Worm (Caenorhabditis elegans) whole organism, late embryonic: ENCODE measurements around the gene Y43F8B.17.

Experiments used
- C38D4.7 ChIP-seq: fragments of 200-800 bp; sonication (Bioruptor generic); optimal IDR thresholded peaks from 2 replicates; lab custom pipeline; 2018; ENCODE audit warnings: mild to moderate bottlenecking, missing genetic modification characterization, moderate library complexity, missing compliant biosample characterization
- Y22D7AL.16 ChIP-seq: sonication (generic microtip); optimal IDR thresholded peaks from 2 replicates; lab custom pipeline; 2016; ENCODE audit warnings: missing genetic modification characterization, missing compliant biosample characterization
- ceh-18 ChIP-seq: sonication (generic microtip); optimal IDR thresholded peaks from 2 replicates; lab custom pipeline; 2016; ENCODE audit warnings: missing genetic modification characterization, missing compliant biosample characterization
- ceh-22 ChIP-seq: sonication (generic microtip); optimal IDR thresholded peaks from 2 replicates; lab custom pipeline; 2017; ENCODE audit warnings: missing biosample characterization, missing genetic modification characterization
- ceh-30 ChIP-seq: fragments of 150-350 bp; optimal IDR thresholded peaks from 2 replicates; lab custom pipeline; 2014; ENCODE audit warnings: missing biosample characterization, missing genetic modification characterization
- ceh-34 ChIP-seq: sonication (generic microtip); optimal IDR thresholded peaks from 2 replicates; lab custom pipeline; 2016; ENCODE audit warnings: mild to moderate bottlenecking, missing genetic modification characterization, missing compliant biosample characterization
- dmd-4 ChIP-seq: sonication (generic microtip); optimal IDR thresholded peaks from 2 replicates; lab custom pipeline; 2016; ENCODE audit warnings: borderline replicate concordance, missing genetic modification characterization, missing compliant biosample characterization
- pqm-1 ChIP-seq: sonication (generic microtip); optimal IDR thresholded peaks from 2 replicates; lab custom pipeline; 2016; ENCODE audit warnings: missing genetic modification characterization, missing compliant biosample characterization
- ref-2 ChIP-seq: sonication (generic microtip); optimal IDR thresholded peaks from 2 replicates; lab custom pipeline; 2016; ENCODE audit warnings: missing genetic modification characterization, missing compliant biosample characterization
- rnt-1 ChIP-seq: sonication (generic microtip); optimal IDR thresholded peaks from 2 replicates; lab custom pipeline; 2016; ENCODE audit warnings: missing genetic modification characterization, missing compliant biosample characterization
- sox-2 ChIP-seq: fragments of 200-800 bp; sonication (Bioruptor generic); IDR thresholded peaks from 2 replicates; pipeline ENCODE4 v1.3.6; 2022; ENCODE audit warnings: missing genetic modification reagents, missing genetic modification characterization, missing compliant biosample characterization
- unc-55 ChIP-seq: sonication (generic microtip); optimal IDR thresholded peaks from 2 replicates; lab custom pipeline; 2017; ENCODE audit warnings: missing biosample characterization, missing genetic modification reagents, missing genetic modification characterization

DNA sequence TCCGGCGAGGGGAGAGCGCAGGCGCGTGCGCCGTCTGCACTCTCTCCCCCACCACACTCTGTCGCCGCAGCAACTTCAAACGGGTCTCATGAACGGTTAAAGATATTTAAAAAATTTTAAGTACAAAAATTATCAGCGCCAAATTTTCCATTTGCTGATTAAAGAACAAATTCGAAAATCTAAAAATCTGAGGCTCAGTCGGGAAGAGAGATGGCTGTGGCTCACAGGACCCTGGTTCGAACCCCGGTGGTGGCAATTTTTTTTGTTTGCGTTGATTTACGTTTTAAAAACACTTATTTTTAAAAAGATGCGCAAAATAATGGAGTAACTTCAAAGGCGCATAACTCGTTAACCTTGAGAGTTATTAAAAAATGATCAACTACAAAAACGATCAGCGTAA, 12.6 kb downstream of the Y43F8B.17 start:
- TF ChIP-seq C38D4.7 (GFP tag; lab: Kevin White, UChicago) (no peak), pqm-1 (tag; lab: Kevin White, UChicago) (no peak), sox-2 (GFP tag; lab: Robert Waterston, UW) (no peak), dmd-4 (tag; lab: Kevin White, UChicago) (no peak), ref-2 (tag; lab: Kevin White, UChicago) (no peak), ceh-34 (tag; lab: Kevin White, UChicago) (no peak), ceh-30 (no peak), ceh-22 (tag; lab: Kevin White, UChicago) (no peak), ceh-18 (tag; lab: Kevin White, UChicago) (no peak), Y22D7AL.16 (tag; lab: Kevin White, UChicago) (no peak), unc-55 (no peak), rnt-1 (no peak)
